Worm (Caenorhabditis elegans): ENCODE data around the gene sdz-10.

DNA sequence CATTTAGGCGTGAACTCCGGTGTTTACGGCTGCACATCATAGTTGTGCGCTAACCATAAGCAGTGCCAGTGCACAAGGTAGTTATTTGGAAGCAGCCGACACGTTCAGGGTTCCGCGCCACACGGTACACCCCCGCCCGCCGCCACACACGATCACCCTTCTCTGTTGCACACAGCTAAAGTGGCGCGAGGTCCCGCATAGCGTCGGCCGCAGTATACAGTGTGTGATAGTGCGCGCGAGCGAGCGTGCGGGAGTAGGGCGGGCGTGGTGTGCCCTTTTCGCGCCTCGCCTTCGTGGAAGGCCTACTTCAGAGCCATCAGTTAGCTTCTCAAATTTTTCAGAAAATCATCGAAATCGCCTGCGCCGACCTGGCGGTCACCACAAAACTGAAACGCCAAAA lies 35.1 kb downstream of the sdz-10 start:
- TF ChIP-seq ama-1 (optimal IDR thresholded peaks at IDR 0.05) (no peak), elt-4 (tag; optimal IDR thresholded peaks at IDR 0.05) (no peak), unc-42 (tag; optimal IDR thresholded peaks at IDR 0.05) (no peak), nhr-11 (tag; optimal IDR thresholded peaks at IDR 0.05) (no peak), fkh-10 (GFP tag; optimal IDR thresholded peaks at IDR 0.05) (no peak)

Data from whole organism, late embryonic.